Fruit fly (Drosophila melanogaster): ENCODE data around the gene CG43322.

Gene CG43322

DNA sequence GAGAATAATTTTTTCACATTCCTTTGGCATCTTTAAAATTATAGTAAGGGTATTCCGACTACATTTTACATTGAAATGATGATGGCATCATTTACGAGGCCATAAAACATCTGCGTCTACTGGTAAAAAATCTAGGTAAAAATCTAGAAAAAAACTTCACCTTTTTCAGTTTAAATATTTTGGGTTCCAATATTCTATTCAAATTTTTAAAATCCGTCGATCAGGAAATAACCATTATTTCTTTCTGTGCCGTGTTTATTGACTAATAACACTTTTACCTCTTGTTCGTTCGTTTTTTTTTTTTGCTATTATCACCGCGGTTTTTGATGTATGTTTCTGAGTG is 26.1 kb downstream of the CG43322 start (continued):
- no peak for TF ChIP-seq Ets96B (tag; optimal IDR thresholded peaks at IDR 0.05)
- TF ChIP-seq topi (GFP tag; optimal IDR thresholded peaks at IDR 0.05): peak; percentile 74
- TF ChIP-seq CG8119 (GFP tag; IDR thresholded peaks at IDR 0.05): peak; percentile 75; the same call in 2 of the 3 replicates
- TF ChIP-seq Hr4 (GFP tag; optimal IDR thresholded peaks at IDR 0.05): peak; percentile 74
- TF ChIP-seq achi (GFP tag; optimal IDR thresholded peaks at IDR 0.05): peak; percentile 64
- TF ChIP-seq CG3032 (tag; optimal IDR thresholded peaks at IDR 0.05): peak; percentile 9
- TF ChIP-seq Hr38 (GFP tag; optimal IDR thresholded peaks at IDR 0.05): no peak
- peak; percentile 62; the same call in 1 of the 2 replicates for TF ChIP-seq CG11294 (GFP tag; IDR thresholded peaks at IDR 0.05)
- TF ChIP-seq CG9139 (GFP tag; optimal IDR thresholded peaks at IDR 0.05): no peak
- peak; percentile 48 for TF ChIP-seq Sox15 (GFP tag; optimal IDR thresholded peaks at IDR 0.05)
- TF ChIP-seq Eip75B (GFP tag; optimal IDR thresholded peaks at IDR 0.05): peak; percentile 57
- TF ChIP-seq lz (GFP tag; optimal IDR thresholded peaks at IDR 0.05): peak; percentile 86
- peak; percentile 23 for TF ChIP-seq CG8632 (GFP tag; optimal IDR thresholded peaks at IDR 0.05)
- TF ChIP-seq vri (GFP tag; optimal IDR thresholded peaks at IDR 0.05): peak; percentile 82

- peak; percentile 50 for TF ChIP-seq pdm3 (GFP tag; optimal IDR thresholded peaks at IDR 0.05)
- peak; percentile 21 for TF ChIP-seq lz (GFP tag; optimal IDR thresholded peaks at IDR 0.05)
- TF ChIP-seq CG10631 (GFP tag; optimal IDR thresholded peaks at IDR 0.05): peak; percentile 9
- TF ChIP-seq CG16779 (tag; optimal IDR thresholded peaks at IDR 0.05): peak; percentile 25
- peak in 1 of 2 experiments; percentile 38 for TF ChIP-seq ss (GFP tag; optimal IDR thresholded peaks at IDR 0.05)
- peak; percentile 61 for TF ChIP-seq Sox102F (GFP tag; optimal IDR thresholded peaks at IDR 0.05)
- TF ChIP-seq achi (GFP tag; optimal IDR thresholded peaks at IDR 0.05): peak; percentile 100
- TF ChIP-seq Eip78C (GFP tag): peak; percentile 81
- TF ChIP-seq dac (GFP tag; optimal IDR thresholded peaks at IDR 0.05): peak; percentile 20
- TF ChIP-seq acj6 (GFP tag; optimal IDR thresholded peaks at IDR 0.05): peak; percentile 30
- no peak for TF ChIP-seq Ets96B (tag; optimal IDR thresholded peaks at IDR 0.05)
- peak; percentile 38 for TF ChIP-seq CG3919 (GFP tag; optimal IDR thresholded peaks at IDR 0.05)
- no peak for TF ChIP-seq CG10669 (GFP tag; optimal IDR thresholded peaks at IDR 0.05)
- peak; percentile 62 for TF ChIP-seq eg (GFP tag; IDR thresholded peaks at IDR 0.05)
- no peak for TF ChIP-seq CG11902 (GFP tag; optimal IDR thresholded peaks at IDR 0.05)
- TF ChIP-seq CG11294 (GFP tag; IDR thresholded peaks at IDR 0.05): peak; percentile 28; the same call in 1 of the 2 replicates
- TF ChIP-seq net (GFP tag; optimal IDR thresholded peaks at IDR 0.05): peak; percentile 39
- TF ChIP-seq CG6792 (GFP tag; optimal IDR thresholded peaks at IDR 0.05): no peak
- peak; percentile 30 for TF ChIP-seq OdsH (GFP tag; optimal IDR thresholded peaks at IDR 0.05)
- peak; percentile 42 for TF ChIP-seq CG31627 (GFP tag; optimal IDR thresholded peaks at IDR 0.05)
- TF ChIP-seq fkh (GFP tag; optimal IDR thresholded peaks at IDR 0.05): no peak
- TF ChIP-seq Eip93F (GFP tag; optimal IDR thresholded peaks at IDR 0.05): no peak
- TF ChIP-seq CG3032 (tag; optimal IDR thresholded peaks at IDR 0.05): no peak
- TF ChIP-seq salr (GFP tag; optimal IDR thresholded peaks at IDR 0.05): peak in 1 of 2 experiments; percentile 66
- TF ChIP-seq topi (GFP tag; optimal IDR thresholded peaks at IDR 0.05): peak; percentile 3
- no peak for TF ChIP-seq CG8319 (GFP tag; optimal IDR thresholded peaks at IDR 0.05)
- peak; percentile 67 for TF ChIP-seq CG6276 (GFP tag; optimal IDR thresholded peaks at IDR 0.05)
- TF ChIP-seq CG6163 (GFP tag; IDR thresholded peaks at IDR 0.05): peak; percentile 73
- TF ChIP-seq vri (GFP tag; optimal IDR thresholded peaks at IDR 0.05): peak; percentile 81
- peak; percentile 72 for TF ChIP-seq Gug (GFP tag; IDR thresholded peaks at IDR 0.05)
- TF ChIP-seq esn (GFP tag; optimal IDR thresholded peaks at IDR 0.05): peak; percentile 47
- TF ChIP-seq svp (GFP tag): peak; percentile 30
- TF ChIP-seq CG1621 (tag; optimal IDR thresholded peaks at IDR 0.05): no peak
- TF ChIP-seq Hr38 (GFP tag; optimal IDR thresholded peaks at IDR 0.05): no peak
- peak; percentile 18 for TF ChIP-seq fd59A (GFP tag; optimal IDR thresholded peaks at IDR 0.05)
- no peak for TF ChIP-seq CG11762 (GFP tag; optimal IDR thresholded peaks at IDR 0.05; ENCODE audit: insufficient read depth)
- peak; percentile 31 for TF ChIP-seq Hr39 (GFP tag; optimal IDR thresholded peaks at IDR 0.05)
- TF ChIP-seq CG8632 (GFP tag; optimal IDR thresholded peaks at IDR 0.05): no peak
- TF ChIP-seq cyc (GFP tag; optimal IDR thresholded peaks at IDR 0.05): no peak
- peak; percentile 84 for TF ChIP-seq CG15336 (GFP tag; IDR thresholded peaks at IDR 0.05)
- TF ChIP-seq Sox15 (GFP tag; optimal IDR thresholded peaks at IDR 0.05): no peak
- TF ChIP-seq Eip75B (GFP tag; optimal IDR thresholded peaks at IDR 0.05): peak; percentile 50
- peak; percentile 43 for TF ChIP-seq Met (GFP tag; optimal IDR thresholded peaks at IDR 0.05)
- TF ChIP-seq CG32006 (GFP tag; optimal IDR thresholded peaks at IDR 0.05): peak; percentile 80
- peak; percentile 19 for TF ChIP-seq Smox (GFP tag; optimal IDR thresholded peaks at IDR 0.05)
- no peak for TF ChIP-seq CG9139 (GFP tag; optimal IDR thresholded peaks at IDR 0.05)
Measured at dm6 chr2L:7042150-7042811, 29.1 kb downstream of the CG43322 start.

All from whole organism, prepupa.